Worm (Caenorhabditis elegans): ENCODE data around the gene vps-33.2.
A peak's percentile ranks its signal among the peaks of the same experiment; 100 is the strongest.

The vps-33.2 gene

ce11 chrII:6563238-6563637, 37.8 kb upstream of the vps-33.2 start (continued):
- TF ChIP-seq hlh-11 (tag; optimal IDR thresholded peaks at IDR 0.05) (peak; percentile 72), php-3 (GFP tag; IDR thresholded peaks at IDR 0.05) (no peak), set-16 (GFP tag; IDR thresholded peaks at IDR 0.05) (no peak), zip-2 (tag; optimal IDR thresholded peaks at IDR 0.05) (no peak), dpl-1 (GFP tag; optimal IDR thresholded peaks at IDR 0.05) (no peak)

DNA sequence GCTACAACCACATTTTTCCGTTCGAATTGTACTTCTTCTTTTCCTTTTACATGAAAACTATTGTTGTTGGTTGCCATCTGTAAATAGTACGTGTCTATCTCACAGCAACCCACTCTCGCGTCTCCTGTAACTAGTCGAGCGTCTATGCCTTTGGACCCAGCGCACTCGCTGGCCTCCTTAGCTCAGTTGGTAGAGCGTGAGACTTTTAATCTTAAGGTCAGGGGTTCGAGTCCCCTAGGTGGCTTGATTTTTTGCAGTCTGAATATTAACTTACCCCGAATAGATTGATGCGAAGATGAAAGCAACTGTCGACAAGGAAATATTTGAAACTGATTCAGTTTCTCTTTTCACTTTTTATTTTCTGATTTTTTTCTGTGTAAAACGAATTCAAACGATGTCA, 35.9 kb upstream of the vps-33.2 start, which contains the start of gene mpz-3:
TSS of gene mpz-3 (minus strand) at position 320 of the 400 bp plus-strand sequence.
- TF ChIP-seq snpc-1.2 (GFP tag; IDR thresholded peaks at IDR 0.05) (peak; percentile 49; the same call in 1 of the 2 replicates), nhr-102 (tag; optimal IDR thresholded peaks at IDR 0.05) (peak; percentile 62), pha-4 (GFP tag; IDR thresholded peaks at IDR 0.05) (peak; percentile 68; the same call in 1 of the 2 replicates), pha-4 (tag; optimal IDR thresholded peaks at IDR 0.05) (no peak), F44E2.7 (GFP tag; IDR thresholded peaks at IDR 0.05) (peak; percentile 52; the same call in 1 of the 2 replicates), nhr-77 (tag; optimal IDR thresholded peaks at IDR 0.05) (peak; percentile 0), T20F7.1 (GFP tag; optimal IDR thresholded peaks at IDR 0.05) (peak; percentile 22), mdl-1 (tag; optimal IDR thresholded peaks at IDR 0.05) (peak in 1 of 2 experiments; percentile 32), nhr-28 (tag; optimal IDR thresholded peaks at IDR 0.05) (peak; percentile 43), mdt-29 (GFP tag; IDR thresholded peaks at IDR 0.05) (peak; percentile 30; the same call in 1 of the 2 replicates), daf-16 (GFP tag; optimal IDR thresholded peaks at IDR 0.05) (peak in 1 of 2 experiments; percentile 42), daf-16 (tag; optimal IDR thresholded peaks at IDR 0.05) (peak; percentile 36), nhr-48 (tag; optimal IDR thresholded peaks at IDR 0.05) (peak; percentile 26), aha-1 (tag) (peak; percentile 88), nhr-41 (GFP tag; IDR thresholded peaks at IDR 0.05) (peak; percentile 68; the same call in 1 of the 2 replicates), rbr-2 (tag; optimal IDR thresholded peaks at IDR 0.05) (peak; percentile 62), ZK337.2 (GFP tag; IDR thresholded peaks at IDR 0.05) (0 out of 2 replicates have a peak, but pooled peaks have one; percentile 69), zip-2 (tag; optimal IDR thresholded peaks at IDR 0.05) (no peak), ama-1 (optimal IDR thresholded peaks at IDR 0.05) (no peak), mxl-3 (GFP tag; optimal IDR thresholded peaks at IDR 0.05) (peak; percentile 42), ceh-20 (GFP tag; IDR thresholded peaks at IDR 0.05) (no peak; the same call in 1 of the 2 replicates), hlh-30 (tag; optimal IDR thresholded peaks at IDR 0.05; ENCODE audit: insufficient read depth) (peak; percentile 26), lim-7 (GFP tag; IDR thresholded peaks at IDR 0.05) (peak; percentile 87), ceh-44 (GFP tag; IDR thresholded peaks at IDR 0.05) (peak; percentile 70; the same call in 1 of the 2 replicates), mxl-2 (GFP tag; conservative IDR thresholded peaks at IDR 0.05) (0 out of 2 replicates have a peak, but pooled peaks have one; percentile 24), ctbp-1 (GFP tag; IDR thresholded peaks at IDR 0.05) (peak; percentile 55; the same call in 1 of the 2 replicates), php-3 (GFP tag; IDR thresholded peaks at IDR 0.05) (no peak), egl-27 (tag; optimal IDR thresholded peaks at IDR 0.05) (no peak), cey-2 (tag; optimal IDR thresholded peaks at IDR 0.05; ENCODE audit: borderline replicate concordance, insufficient read depth) (no peak), nhr-42 (GFP tag; IDR thresholded peaks at IDR 0.05) (no peak; the same call in 1 of the 2 replicates), daf-8 (GFP tag; IDR thresholded peaks at IDR 0.05) (0 out of 2 replicates have a peak, but pooled peaks have one; percentile 37), madf-9 (GFP tag; conservative IDR thresholded peaks at IDR 0.05) (peak; percentile 67), ceh-32 (tag; optimal IDR thresholded peaks at IDR 0.05; ENCODE audit: poor library complexity) (no peak), unc-130 (GFP tag; optimal IDR thresholded peaks at IDR 0.05) (peak; percentile 47), lin-38 (GFP tag; IDR thresholded peaks at IDR 0.05) (peak; percentile 69), daf-19 (GFP tag; conservative IDR thresholded peaks at IDR 0.05) (0 out of 2 replicates have a peak, but pooled peaks have one; percentile 40), lin-1 (GFP tag; IDR thresholded peaks at IDR 0.05) (no peak; the same call in 1 of the 2 replicates), ztf-7 (tag; optimal IDR thresholded peaks at IDR 0.05) (peak; percentile 34), tra-1 (GFP tag; IDR thresholded peaks at IDR 0.05) (0 out of 2 replicates have a peak, but pooled peaks have one; percentile 29), lin-29 (GFP tag; IDR thresholded peaks at IDR 0.05) (no peak), Y105C5A.15 (GFP tag; IDR thresholded peaks at IDR 0.05) (0 out of 2 replicates have a peak, but pooled peaks have one; percentile 54), gei-8 (GFP tag; optimal IDR thresholded peaks at IDR 0.05) (peak; percentile 15)
